In genomic region chrIII:4476806-4477205, ce11 we compare ENCODE assay signal across 2 worm cellular contexts.
TF ChIP-seq lines count a peak whose summit lies in the region.

No protein-coding gene starts in this region.

TF ChIP-seq in whole organism, L4 larva, 104 proteins besides CTCF, POLR2A, EP300 and RAD21 (continues in another document):
- peak; percentile 7 for TF ChIP-seq unc-130 (GFP tag; optimal IDR thresholded peaks at IDR 0.05; lab: Kevin White, UChicago)
- TF ChIP-seq spr-1 (tag; optimal IDR thresholded peaks at IDR 0.05; lab: Kevin White, UChicago), result no peak
- TF ChIP-seq ceh-44 (GFP tag; IDR thresholded peaks at IDR 0.05; lab: Robert Waterston, UW), result no peak
- no peak for TF ChIP-seq arid-1 (GFP tag; conservative IDR thresholded peaks at IDR 0.05; lab: Robert Waterston, UW)
- no peak for TF ChIP-seq dmd-8 (GFP tag; IDR thresholded peaks at IDR 0.05; lab: Robert Waterston, UW)
- TF ChIP-seq ztf-7 (tag; optimal IDR thresholded peaks at IDR 0.05; lab: Kevin White, UChicago), result no peak
- TF ChIP-seq ceh-20 (GFP tag; IDR thresholded peaks at IDR 0.05; lab: Robert Waterston, UW), result no peak
- no peak for TF ChIP-seq F26F4.8 (GFP tag; conservative IDR thresholded peaks at IDR 0.05; lab: Robert Waterston, UW)
- no peak for TF ChIP-seq gei-8 (GFP tag; optimal IDR thresholded peaks at IDR 0.05; lab: Kevin White, UChicago)
- TF ChIP-seq F49E8.2 (tag; optimal IDR thresholded peaks at IDR 0.05; lab: Kevin White, UChicago; ENCODE audit: borderline replicate concordance), result peak; percentile 71
- TF ChIP-seq Y48G9A.11 (GFP tag; IDR thresholded peaks at IDR 0.05; lab: Robert Waterston, UW), result peak; percentile 53; the same call in 1 of the 2 replicates
- TF ChIP-seq F37D6.2 (tag; optimal IDR thresholded peaks at IDR 0.05; lab: Kevin White, UChicago), result no peak
- no peak for TF ChIP-seq dve-1 (tag; optimal IDR thresholded peaks at IDR 0.05; lab: Kevin White, UChicago; ENCODE audit: insufficient read depth)
- TF ChIP-seq mxl-3 (GFP tag; optimal IDR thresholded peaks at IDR 0.05; lab: Kevin White, UChicago), result no peak
- no peak for TF ChIP-seq nhr-237 (tag; optimal IDR thresholded peaks at IDR 0.05; lab: Kevin White, UChicago)
- no peak for TF ChIP-seq ctbp-1 (GFP tag; IDR thresholded peaks at IDR 0.05; lab: Robert Waterston, UW)
- no peak for TF ChIP-seq lin-1 (GFP tag; IDR thresholded peaks at IDR 0.05; lab: Robert Waterston, UW)
- TF ChIP-seq hlh-11 (tag; optimal IDR thresholded peaks at IDR 0.05; lab: Kevin White, UChicago), result no peak
- no peak; the same call in 1 of the 2 replicates for TF ChIP-seq lin-29 (GFP tag; IDR thresholded peaks at IDR 0.05; lab: Robert Waterston, UW)
- no peak for TF ChIP-seq nhr-102 (tag; optimal IDR thresholded peaks at IDR 0.05; lab: Kevin White, UChicago)
- TF ChIP-seq Y75B8A.6 (GFP tag; IDR thresholded peaks at IDR 0.05; lab: Robert Waterston, UW), result no peak
- no peak for TF ChIP-seq egl-27 (tag; optimal IDR thresholded peaks at IDR 0.05; lab: Kevin White, UChicago)
- no peak for TF ChIP-seq fkh-10 (GFP tag; optimal IDR thresholded peaks at IDR 0.05; lab: Kevin White, UChicago)
- TF ChIP-seq daf-19 (GFP tag; conservative IDR thresholded peaks at IDR 0.05; lab: Robert Waterston, UW), result no peak
- no peak for TF ChIP-seq aly-2 (tag; optimal IDR thresholded peaks at IDR 0.05; lab: Kevin White, UChicago)
- no peak for TF ChIP-seq nhr-6 (tag; optimal IDR thresholded peaks at IDR 0.05; lab: Kevin White, UChicago)
- TF ChIP-seq cey-2 (tag; optimal IDR thresholded peaks at IDR 0.05; lab: Kevin White, UChicago; ENCODE audit: borderline replicate concordance, insufficient read depth), result no peak
- TF ChIP-seq lin-13 (GFP tag; optimal IDR thresholded peaks at IDR 0.05; lab: Kevin White, UChicago), result no peak
- TF ChIP-seq unc-39 (tag; optimal IDR thresholded peaks at IDR 0.05; lab: Kevin White, UChicago), result no peak
- TF ChIP-seq duxl-1 (tag; optimal IDR thresholded peaks at IDR 0.05; lab: Kevin White, UChicago; ENCODE audit: poor library complexity), result no peak
- TF ChIP-seq mep-1 (tag; optimal IDR thresholded peaks at IDR 0.05; lab: Kevin White, UChicago), result no peak
- 0 out of 2 replicates have a peak, but pooled peaks have one; percentile 32 for TF ChIP-seq pha-4 (GFP tag; IDR thresholded peaks at IDR 0.05; lab: Robert Waterston, UW)
- no peak for TF ChIP-seq pha-4 (tag; optimal IDR thresholded peaks at IDR 0.05; lab: Kevin White, UChicago)
- no peak for TF ChIP-seq lim-7 (GFP tag; IDR thresholded peaks at IDR 0.05; lab: Robert Waterston, UW)
- TF ChIP-seq vab-7 (GFP tag; IDR thresholded peaks at IDR 0.05; lab: Robert Waterston, UW), result no peak
- no peak for TF ChIP-seq attf-4 (tag; optimal IDR thresholded peaks at IDR 0.05; lab: Kevin White, UChicago)
- TF ChIP-seq spr-3 (GFP tag; optimal IDR thresholded peaks at IDR 0.05; lab: Kevin White, UChicago), result no peak
- no peak for TF ChIP-seq lsy-2 (tag; optimal IDR thresholded peaks at IDR 0.05; lab: Kevin White, UChicago)
- no peak for TF ChIP-seq saeg-2 (GFP tag; IDR thresholded peaks at IDR 0.05; lab: Robert Waterston, UW)
- TF ChIP-seq rbr-2 (tag; optimal IDR thresholded peaks at IDR 0.05; lab: Kevin White, UChicago), result no peak
- TF ChIP-seq pqm-1 (tag; optimal IDR thresholded peaks at IDR 0.05; lab: Kevin White, UChicago), result no peak
- no peak for TF ChIP-seq ceh-82 (tag; optimal IDR thresholded peaks at IDR 0.05; lab: Kevin White, UChicago)
- TF ChIP-seq lir-3 (tag; optimal IDR thresholded peaks at IDR 0.05; lab: Kevin White, UChicago), result no peak
- TF ChIP-seq snpc-1.2 (GFP tag; IDR thresholded peaks at IDR 0.05; lab: Robert Waterston, UW), result peak; percentile 49; the same call in 1 of the 2 replicates
- no peak for TF ChIP-seq R02D3.7 (tag; optimal IDR thresholded peaks at IDR 0.05; lab: Kevin White, UChicago)
- no peak for TF ChIP-seq dmd-9 (GFP tag; IDR thresholded peaks at IDR 0.05; lab: Robert Waterston, UW)
- TF ChIP-seq hif-1 (tag; optimal IDR thresholded peaks at IDR 0.05; lab: Kevin White, UChicago), result no peak
- TF ChIP-seq zip-2 (tag; optimal IDR thresholded peaks at IDR 0.05; lab: Kevin White, UChicago), result no peak

TF ChIP-seq in whole organism, young adult, 124 proteins besides CTCF, POLR2A, EP300 and RAD21 (continues in another document):
- TF ChIP-seq lin-54 (GFP tag; optimal IDR thresholded peaks at IDR 0.05; lab: Kevin White, UChicago) (peak; percentile 77), unc-130 (GFP tag; optimal IDR thresholded peaks at IDR 0.05; lab: Kevin White, UChicago) (peak; percentile 6), attf-6 (GFP tag; IDR thresholded peaks at IDR 0.05; lab: Robert Waterston, UW) (peak; percentile 77), nfyb-1 (GFP tag; IDR thresholded peaks at IDR 0.05; lab: Robert Waterston, UW) (0 out of 2 replicates have a peak, but pooled peaks have one; percentile 38), ets-4 (GFP tag; optimal IDR thresholded peaks at IDR 0.05; lab: Kevin White, UChicago) (no peak), ZK185.1 (tag; optimal IDR thresholded peaks at IDR 0.05; lab: Kevin White, UChicago; ENCODE audit: poor library complexity, severe bottlenecking) (no peak), nfya-2 (GFP tag; IDR thresholded peaks at IDR 0.05; lab: Robert Waterston, UW) (0 out of 2 replicates have a peak, but pooled peaks have one; percentile 7), T26A5.8 (tag; optimal IDR thresholded peaks at IDR 0.05; lab: Kevin White, UChicago) (no peak), Y53G8AR.9 (GFP tag; conservative IDR thresholded peaks at IDR 0.05; lab: Robert Waterston, UW) (peak; percentile 82), C17E4.6 (GFP tag; IDR thresholded peaks at IDR 0.05; lab: Robert Waterston, UW) (peak; percentile 41; the same call in 1 of the 2 replicates), ztf-18 (tag; optimal IDR thresholded peaks at IDR 0.05; lab: Kevin White, UChicago) (no peak), zim-3 (tag; optimal IDR thresholded peaks at IDR 0.05; lab: Kevin White, UChicago) (peak; percentile 23), snpc-1.3 (tag; optimal IDR thresholded peaks at IDR 0.05; lab: Kevin White, UChicago; ENCODE audit: insufficient read depth) (no peak), rcor-1 (GFP tag; IDR thresholded peaks at IDR 0.05; lab: Robert Waterston, UW) (peak; percentile 57), ztf-6 (GFP tag; IDR thresholded peaks at IDR 0.05; lab: Robert Waterston, UW) (no peak), efl-1 (GFP tag; optimal IDR thresholded peaks at IDR 0.05; lab: Kevin White, UChicago) (no peak), ztf-3 (GFP tag; optimal IDR thresholded peaks at IDR 0.05; lab: Kevin White, UChicago) (no peak), snpc-4 (GFP tag; optimal IDR thresholded peaks at IDR 0.05; lab: Kevin White, UChicago) (no peak), snpc-4 (tag; optimal IDR thresholded peaks at IDR 0.05; lab: Kevin White, UChicago) (no peak), ekl-4 (GFP tag; IDR thresholded peaks at IDR 0.05; lab: Robert Waterston, UW) (peak; percentile 83), lsl-1 (GFP tag; optimal IDR thresholded peaks at IDR 0.05; lab: Kevin White, UChicago) (peak; percentile 28), lsy-27 (tag; optimal IDR thresholded peaks at IDR 0.05; lab: Kevin White, UChicago; ENCODE audit: borderline replicate concordance, insufficient read depth) (no peak), egrh-3 (GFP tag; IDR thresholded peaks at IDR 0.05; lab: Robert Waterston, UW) (no peak), madf-8 (GFP tag; conservative IDR thresholded peaks at IDR 0.05; lab: Robert Waterston, UW) (no peak), bed-2 (GFP tag; IDR thresholded peaks at IDR 0.05; lab: Robert Waterston, UW) (no peak), bed-1 (GFP tag; IDR thresholded peaks at IDR 0.05; lab: Robert Waterston, UW) (0 out of 2 replicates have a peak, but pooled peaks have one; percentile 35), rec-8 (tag; optimal IDR thresholded peaks at IDR 0.05; lab: Kevin White, UChicago) (peak in 1 of 2 experiments; percentile 19), lin-26 (GFP tag; IDR thresholded peaks at IDR 0.05; lab: Robert Waterston, UW) (peak; percentile 67; the same call in 1 of the 2 replicates), ztf-26 (tag; optimal IDR thresholded peaks at IDR 0.05; lab: Kevin White, UChicago) (no peak), atf-7 (tag; optimal IDR thresholded peaks at IDR 0.05; lab: Kevin White, UChicago) (peak; percentile 17), nhr-80 (tag; optimal IDR thresholded peaks at IDR 0.05; lab: Kevin White, UChicago) (no peak), repo-1 (tag; optimal IDR thresholded peaks at IDR 0.05; lab: Kevin White, UChicago) (no peak), pbrm-1 (GFP tag; IDR thresholded peaks at IDR 0.05; lab: Robert Waterston, UW) (peak; percentile 54; the same call in 1 of the 2 replicates), F57C9.4 (tag; optimal IDR thresholded peaks at IDR 0.05; lab: Kevin White, UChicago) (no peak), cebp-1 (GFP tag; IDR thresholded peaks at IDR 0.05; lab: Robert Waterston, UW) (no peak), cebp-1 (tag; optimal IDR thresholded peaks at IDR 0.05; lab: Kevin White, UChicago) (no peak), sdz-38 (tag; optimal IDR thresholded peaks at IDR 0.05; lab: Kevin White, UChicago) (no peak), attf-5 (GFP tag; optimal IDR thresholded peaks at IDR 0.05; lab: Kevin White, UChicago) (peak; percentile 23), hsf-1 (GFP tag; IDR thresholded peaks at IDR 0.05; lab: Robert Waterston, UW) (peak; percentile 75), F49E8.2 (tag; optimal IDR thresholded peaks at IDR 0.05; lab: Kevin White, UChicago; ENCODE audit: insufficient read depth) (peak; percentile 53), B0336.3 (GFP tag; IDR thresholded peaks at IDR 0.05; lab: Robert Waterston, UW) (peak; percentile 92; the same call in 1 of the 2 replicates), hlh-26 (GFP tag; conservative IDR thresholded peaks at IDR 0.05; lab: Robert Waterston, UW) (no peak), lin-40 (tag; optimal IDR thresholded peaks at IDR 0.05; lab: Kevin White, UChicago) (no peak), D2030.7 (GFP tag; IDR thresholded peaks at IDR 0.05; lab: Robert Waterston, UW) (0 out of 2 replicates have a peak, but pooled peaks have one; percentile 17), Y95B8A.8 (GFP tag; IDR thresholded peaks at IDR 0.05; lab: Robert Waterston, UW) (peak; percentile 32; the same call in 1 of the 2 replicates), ceh-100 (GFP tag; IDR thresholded peaks at IDR 0.05; lab: Robert Waterston, UW) (peak; percentile 45; the same call in 1 of the 2 replicates), ama-1 (optimal IDR thresholded peaks at IDR 0.05; lab: Kevin White, UChicago) (no peak), ama-1 (GFP tag; optimal IDR thresholded peaks at IDR 0.05; lab: Kevin White, UChicago) (peak in 1 of 2 experiments; percentile 78), Y79H2A.3 (GFP tag; conservative IDR thresholded peaks at IDR 0.05; lab: Robert Waterston, UW) (no peak), F33H1.4 (GFP tag; IDR thresholded peaks at IDR 0.05; lab: Robert Waterston, UW) (no peak)

Comparison
In these comparisons a context has a peak if more than half of its experiments do, and no peak if none do; other contexts are left out.
1. Of the 7 proteins assayed by ChIP-seq in both whole organism, young adult and whole organism, L4 larva: peak only in whole organism, young adult: none; only in whole organism, L4 larva: none; in both: F49E8.2 and unc-130; in neither: 3; mixed calls (peak in some experiments, not most) for 2.